Worm (Caenorhabditis elegans) whole organism, L2 larva: ENCODE data around the gene lgmn-1.

Experiments used
- blmp-1 ChIP-seq: sonication (generic microtip); optimal IDR thresholded peaks from 2 replicates; lab custom pipeline; 2017; ENCODE audit warnings: missing genetic modification characterization, mild to moderate bottlenecking, missing compliant biosample characterization, antibody characterized with exemption, moderate library complexity; ENCODE audit not compliant: insufficient read depth
- egl-27 ChIP-seq: sonication (generic microtip); optimal IDR thresholded peaks from 3 replicates; lab custom pipeline; 2017; ENCODE audit warnings: missing biosample characterization, missing genetic modification reagents, missing genetic modification characterization
- fos-1 ChIP-seq: fragments of 150-350 bp; optimal IDR thresholded peaks from 2 replicates; lab custom pipeline; 2014; ENCODE audit warnings: missing biosample characterization, missing genetic modification characterization
- lin-11 ChIP-seq: fragments of 150-350 bp; sonication (generic microtip); optimal IDR thresholded peaks from 2 replicates; lab custom pipeline; 2014; ENCODE audit warnings: missing biosample characterization, missing genetic modification characterization, inconsistent platforms, mixed read lengths
- lin-13 ChIP-seq: fragments of 150-350 bp; optimal IDR thresholded peaks from 2 replicates; lab custom pipeline; 2014; ENCODE audit warnings: missing biosample characterization, missing genetic modification reagents, missing genetic modification characterization
- nhr-11 ChIP-seq: fragments of 150-350 bp; optimal IDR thresholded peaks from 2 replicates; lab custom pipeline; 2014; ENCODE audit warnings: missing biosample characterization, missing genetic modification characterization
- nhr-237 ChIP-seq: fragments of 150-350 bp; optimal IDR thresholded peaks from 2 replicates; lab custom pipeline; 2014; ENCODE audit warnings: missing biosample characterization, missing genetic modification characterization
- nhr-25 ChIP-seq: fragments of 150-350 bp; sonication (generic microtip); optimal IDR thresholded peaks from 3 replicates; lab custom pipeline; 2014; ENCODE audit warnings: missing biosample characterization, missing genetic modification characterization
- skn-1 ChIP-seq: sonication (generic microtip); optimal IDR thresholded peaks from 2 replicates; lab custom pipeline; 2017; ENCODE audit warnings: missing biosample characterization, missing genetic modification characterization
- unc-62 ChIP-seq: fragments of 150-350 bp; optimal IDR thresholded peaks from 2 replicates; lab custom pipeline; 2014; ENCODE audit warnings: missing biosample characterization, missing genetic modification reagents, missing genetic modification characterization

DNA sequence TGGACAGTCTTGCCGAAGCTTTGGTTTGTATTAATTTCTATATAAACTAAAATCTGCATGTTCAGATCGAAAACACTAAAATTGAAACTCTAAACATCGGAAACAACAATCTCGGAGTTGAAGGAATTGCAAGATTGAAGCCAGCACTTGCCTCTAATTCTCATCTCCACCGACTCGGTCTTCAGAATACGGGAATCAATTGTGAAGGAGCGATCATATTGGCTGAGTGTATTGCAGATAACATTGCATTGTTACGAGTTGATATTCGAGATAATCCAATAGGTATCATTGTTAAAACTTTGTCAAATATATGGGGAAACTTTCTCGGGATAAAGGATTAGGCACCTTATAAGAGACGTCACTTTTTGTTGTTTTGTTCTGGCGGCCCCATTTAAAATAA lies 42.5 kb upstream of the lgmn-1 start:
- no peak for TF ChIP-seq skn-1 (tag; lab: Kevin White, UChicago)
- no peak for TF ChIP-seq unc-62 (GFP tag; lab: Kevin White, UChicago)
- TF ChIP-seq lin-11 (tag; lab: Kevin White, UChicago) = no peak
- TF ChIP-seq fos-1 (tag; lab: Kevin White, UChicago) = no peak
- no peak for TF ChIP-seq nhr-25
- no peak for TF ChIP-seq egl-27 (tag; lab: Kevin White, UChicago)
- no peak for TF ChIP-seq lin-13
- no peak for TF ChIP-seq blmp-1
- no peak for TF ChIP-seq nhr-11 (tag; lab: Kevin White, UChicago)
- no peak for TF ChIP-seq nhr-237 (tag; lab: Kevin White, UChicago)
